Fruit fly (Drosophila melanogaster) whole organism, larva: ENCODE measurements around the gene nuf.

Experiments
- noc ChIP-seq: fragments of 200-800 bp; sonication (Bioruptor generic); optimal IDR thresholded peaks from 3 replicates; lab custom pipeline; 2019; ENCODE audit warnings: missing biosample characterization, mild to moderate bottlenecking, missing genetic modification characterization, moderate library complexity

nuf gene

dm6 chr3L:14190625-14191475 is at the start of gene nuf:
TSS of gene nuf (plus strand) at chr3L:14190870.
- peak; percentile 19 for TF ChIP-seq noc (tag; lab: Kevin White, UChicago)

dm6 chr3L:14145666-14146314 is 44.9 kb upstream of the nuf start:
- TF ChIP-seq noc (tag; lab: Kevin White, UChicago): no peak

dm6 chr3L:14146386-14146785 is 44.3 kb upstream of the nuf start:
- TF ChIP-seq noc (tag; lab: Kevin White, UChicago): no peak

- TF ChIP-seq noc (tag; lab: Kevin White, UChicago): no peak
Observed at dm6 chr3L:14150141-14150556, 40.5 kb upstream of the nuf start.

- no peak for TF ChIP-seq noc (tag; lab: Kevin White, UChicago)
Observed at dm6 chr3L:14151447-14151846, 39.2 kb upstream of the nuf start.

dm6 chr3L:14152608-14153007 is 38.1 kb upstream of the nuf start:
- no peak for TF ChIP-seq noc (tag; lab: Kevin White, UChicago)

- no peak for TF ChIP-seq noc (tag; lab: Kevin White, UChicago)
Observed at dm6 chr3L:14153644-14154043, 37.0 kb upstream of the nuf start.

dm6 chr3L:14154940-14155339 is 35.7 kb upstream of the nuf start:
- TF ChIP-seq noc (tag; lab: Kevin White, UChicago): no peak

- TF ChIP-seq noc (tag; lab: Kevin White, UChicago): no peak
Observed at dm6 chr3L:14157919-14158541, 32.6 kb upstream of the nuf start.

- TF ChIP-seq noc (tag; lab: Kevin White, UChicago): no peak
Observed at dm6 chr3L:14160436-14160835, 30.2 kb upstream of the nuf start.

dm6 chr3L:14161951-14162350 is 28.7 kb upstream of the nuf start:
- no peak for TF ChIP-seq noc (tag; lab: Kevin White, UChicago)

dm6 chr3L:14166271-14166670 is 24.4 kb upstream of the nuf start:
- no peak for TF ChIP-seq noc (tag; lab: Kevin White, UChicago)

dm6 chr3L:14167917-14168316 is 22.8 kb upstream of the nuf start:
- TF ChIP-seq noc (tag; lab: Kevin White, UChicago): no peak

dm6 chr3L:14170531-14170930 is 20.1 kb upstream of the nuf start:
- TF ChIP-seq noc (tag; lab: Kevin White, UChicago): no peak

dm6 chr3L:14172174-14172940 is 18.3 kb upstream of the nuf start:
- TF ChIP-seq noc (tag; lab: Kevin White, UChicago): no peak

- no peak for TF ChIP-seq noc (tag; lab: Kevin White, UChicago)
Observed at dm6 chr3L:14173325-14173724, 17.3 kb upstream of the nuf start.
